Worm (Caenorhabditis elegans) whole organism, L1 larva: ENCODE results near the gene mdl-1.

Source experiments
- Y116A8C.19 ChIP-seq: sonication (generic microtip); optimal IDR thresholded peaks from 2 replicates; lab custom pipeline; 2016; ENCODE audit warnings: missing compliant biosample characterization, missing genetic modification characterization, borderline replicate concordance
- ceh-8 ChIP-seq: fragments of 200-800 bp; sonication (Bioruptor generic); optimal IDR thresholded peaks from 2 replicates; lab custom pipeline; 2018; ENCODE audit warnings: mild to moderate bottlenecking, missing genetic modification characterization, moderate library complexity, missing compliant biosample characterization
- ceh-82 ChIP-seq, 3 experiments: fragments of 150-350 bp in 1 of 3; sonication (generic microtip) in 2 of 3; optimal IDR thresholded peaks; 2 replicates each; lab custom pipeline; 2014 to 2017; ENCODE audit warnings: missing biosample characterization in 3 of 3, missing genetic modification characterization in 3 of 3
- ceh-90 ChIP-seq: sonication (generic microtip); optimal IDR thresholded peaks from 2 replicates; lab custom pipeline; 2016; ENCODE audit warnings: missing genetic modification characterization, missing compliant biosample characterization
- dpl-1 ChIP-seq, 3 experiments: fragments of 150-350 bp in 2 of 3; sonication (generic microtip) in 1 of 3; optimal IDR thresholded peaks; 2 replicates each; lab custom pipeline; 2014 to 2017; ENCODE audit warnings: missing biosample characterization in 3 of 3, missing genetic modification characterization in 3 of 3, missing genetic modification reagents in 3 of 3
- dsc-1 ChIP-seq: sonication (generic microtip); optimal IDR thresholded peaks from 2 replicates; lab custom pipeline; 2016; ENCODE audit warnings: mild to moderate bottlenecking, missing genetic modification characterization, missing compliant biosample characterization
- efl-1 ChIP-seq, 4 experiments: fragments of 150-350 bp; optimal IDR thresholded peaks in 3 of 4; peaks in 1 of 4; 1 replicate in 1 of 4; 2 replicates in 3 of 4; lab custom pipeline; 2014; ENCODE audit warnings: missing biosample characterization in 2 of 4, missing genetic modification characterization in 2 of 4, missing genetic modification reagents in 2 of 4
- egl-13 ChIP-seq: sonication (generic microtip); optimal IDR thresholded peaks from 2 replicates; lab custom pipeline; 2016; ENCODE audit warnings: missing genotype, missing genetic modification reagents, missing genetic modification characterization, missing compliant biosample characterization
- egl-27 ChIP-seq, 2 experiments: fragments of 150-350 bp in 1 of 2; sonication (generic microtip); optimal IDR thresholded peaks; 3 replicates each; lab custom pipeline; 2017 to 2018; ENCODE audit warnings: missing biosample characterization in 2 of 2, missing genetic modification characterization in 2 of 2, missing genetic modification reagents in 2 of 2
- elt-2 ChIP-seq: sonication (generic microtip); optimal IDR thresholded peaks from 2 replicates; lab custom pipeline; 2016; ENCODE audit warnings: missing genetic modification characterization, mild to moderate bottlenecking, inconsistent platforms, missing compliant biosample characterization, missing genetic modification reagents
- elt-3 ChIP-seq, 6 experiments: fragments of 150-350 bp in 1 of 6; sonication (generic microtip); optimal IDR thresholded peaks; 2 replicates each; lab custom pipeline; 2017 to 2018; ENCODE audit warnings: missing biosample characterization in 6 of 6, missing genetic modification characterization in 6 of 6, inconsistent platforms in 1 of 6
- ets-5 ChIP-seq: fragments of 200-800 bp; sonication (Bioruptor generic); IDR thresholded peaks from 2 replicates; pipeline ENCODE4 v1.3.6; 2022; ENCODE audit warnings: missing genetic modification characterization, missing compliant biosample characterization
- fkh-4 ChIP-seq: sonication (generic microtip); optimal IDR thresholded peaks from 2 replicates; lab custom pipeline; 2016; ENCODE audit warnings: missing compliant biosample characterization, missing genetic modification characterization, borderline replicate concordance
- fkh-8 ChIP-seq: sonication (generic microtip); optimal IDR thresholded peaks from 2 replicates; lab custom pipeline; 2016; ENCODE audit warnings: mild to moderate bottlenecking, missing genetic modification characterization, missing compliant biosample characterization
- grh-1 ChIP-seq: fragments of 200-800 bp; sonication (Bioruptor generic); IDR thresholded peaks from 2 replicates; pipeline ENCODE4 v1.3.6; 2022; ENCODE audit warnings: missing genetic modification reagents, missing genetic modification characterization, missing compliant biosample characterization
- hlh-17 ChIP-seq: fragments of 200-800 bp; sonication (Bioruptor generic); optimal IDR thresholded peaks from 2 replicates; lab custom pipeline; 2018; ENCODE audit warnings: missing genetic modification characterization, mild to moderate bottlenecking, missing compliant biosample characterization, moderate library complexity, borderline replicate concordance
- hpl-2 ChIP-seq: fragments of 150-350 bp; optimal IDR thresholded peaks from 2 replicates; lab custom pipeline; 2014; ENCODE audit warnings: missing biosample characterization, missing genetic modification reagents, missing genetic modification characterization
- irx-1 ChIP-seq: sonication (generic microtip); optimal IDR thresholded peaks from 2 replicates; lab custom pipeline; 2016; ENCODE audit warnings: missing genetic modification characterization, missing compliant biosample characterization
- isw-1 ChIP-seq: fragments of 200-800 bp; sonication (Bioruptor generic); IDR thresholded peaks from 2 replicates; pipeline ENCODE4 v1.3.6; 2022; ENCODE audit warnings: missing genetic modification characterization, missing compliant biosample characterization
- jun-1 ChIP-seq: fragments of 150-350 bp; optimal IDR thresholded peaks from 2 replicates; lab custom pipeline; 2014; ENCODE audit warnings: missing biosample characterization, missing genetic modification reagents, missing genetic modification characterization
- lin-14 ChIP-seq: fragments of 200-800 bp; sonication (Bioruptor generic); optimal IDR thresholded peaks from 2 replicates; lab custom pipeline; 2018; ENCODE audit warnings: mild to moderate bottlenecking, missing genetic modification characterization, moderate library complexity, missing compliant biosample characterization
- lin-39 ChIP-seq: fragments of 150-350 bp; optimal IDR thresholded peaks from 2 replicates; lab custom pipeline; 2014; ENCODE audit warnings: missing biosample characterization, missing genetic modification reagents, missing genetic modification characterization
- lsy-2 ChIP-seq, 2 experiments: fragments of 150-350 bp; optimal IDR thresholded peaks; 2 replicates each; lab custom pipeline; 2014; ENCODE audit warnings: missing biosample characterization in 2 of 2, missing genetic modification characterization in 2 of 2
- mef-2 ChIP-seq: fragments of 150-350 bp; optimal IDR thresholded peaks from 2 replicates; lab custom pipeline; 2014; ENCODE audit warnings: missing biosample characterization, missing genetic modification characterization
- mep-1 ChIP-seq: fragments of 150-350 bp; optimal IDR thresholded peaks from 2 replicates; lab custom pipeline; 2014; ENCODE audit warnings: missing biosample characterization, missing genetic modification characterization
- nhr-11 ChIP-seq: fragments of 150-350 bp; optimal IDR thresholded peaks from 2 replicates; lab custom pipeline; 2014; ENCODE audit warnings: missing biosample characterization, missing genetic modification characterization
- nhr-12 ChIP-seq: sonication (generic microtip); optimal IDR thresholded peaks from 2 replicates; lab custom pipeline; 2017; ENCODE audit warnings: missing biosample characterization, missing genetic modification characterization
- nhr-19 ChIP-seq: fragments of 200-800 bp; sonication (Bioruptor generic); conservative IDR thresholded peaks from 2 replicates; pipeline ENCODE4 v1.3.6; 2022; ENCODE audit warnings: missing genetic modification characterization, missing compliant biosample characterization
- nhr-20 ChIP-seq: sonication (generic microtip); optimal IDR thresholded peaks from 2 replicates; lab custom pipeline; 2016; ENCODE audit warnings: mild to moderate bottlenecking, missing genetic modification characterization, missing compliant biosample characterization
- nhr-71 ChIP-seq: sonication (generic microtip); optimal IDR thresholded peaks from 2 replicates; lab custom pipeline; 2016; ENCODE audit warnings: mild to moderate bottlenecking, missing genetic modification characterization, moderate library complexity, missing compliant biosample characterization
- nhr-77 ChIP-seq: fragments of 150-350 bp; optimal IDR thresholded peaks from 2 replicates; lab custom pipeline; 2014; ENCODE audit warnings: missing biosample characterization, missing genetic modification characterization
- nhr-84 ChIP-seq: sonication (generic microtip); optimal IDR thresholded peaks from 2 replicates; lab custom pipeline; 2017; ENCODE audit warnings: missing biosample characterization, missing genetic modification characterization
- nhr-90 ChIP-seq: sonication (generic microtip); optimal IDR thresholded peaks from 2 replicates; lab custom pipeline; 2016; ENCODE audit warnings: mild to moderate bottlenecking, missing genetic modification characterization, missing compliant biosample characterization; ENCODE audit not compliant: poor library complexity
- pag-3 ChIP-seq: sonication (generic microtip); optimal IDR thresholded peaks from 2 replicates; lab custom pipeline; 2017; ENCODE audit warnings: missing genetic modification characterization, mild to moderate bottlenecking, missing compliant biosample characterization, antibody characterized with exemption, borderline replicate concordance; ENCODE audit not compliant: insufficient read depth
- pax-3 ChIP-seq: fragments of 200-800 bp; sonication (Bioruptor generic); optimal IDR thresholded peaks from 2 replicates; lab custom pipeline; 2018; ENCODE audit warnings: mild to moderate bottlenecking, missing genetic modification characterization, moderate library complexity, missing compliant biosample characterization
- rnt-1 ChIP-seq: sonication (generic microtip); optimal IDR thresholded peaks from 2 replicates; lab custom pipeline; 2016; ENCODE audit warnings: mild to moderate bottlenecking, missing genetic modification characterization, moderate library complexity, missing compliant biosample characterization
- snu-23 ChIP-seq: sonication (generic microtip); optimal IDR thresholded peaks from 2 replicates; lab custom pipeline; 2016; ENCODE audit warnings: missing genetic modification characterization, missing compliant biosample characterization
- sox-4 ChIP-seq: sonication (generic microtip); optimal IDR thresholded peaks from 2 replicates; lab custom pipeline; 2016; ENCODE audit warnings: missing genetic modification characterization, missing compliant biosample characterization
- sup-37 ChIP-seq: fragments of 200-800 bp; sonication (Bioruptor generic); optimal IDR thresholded peaks from 2 replicates; lab custom pipeline; 2018; ENCODE audit warnings: mild to moderate bottlenecking, missing genetic modification characterization, missing compliant biosample characterization
- swsn-7 ChIP-seq: sonication (generic microtip); optimal IDR thresholded peaks from 2 replicates; lab custom pipeline; 2016; ENCODE audit warnings: missing genetic modification characterization, missing compliant biosample characterization
- tlp-1 ChIP-seq: fragments of 150-350 bp; optimal IDR thresholded peaks from 2 replicates; lab custom pipeline; 2014; ENCODE audit warnings: missing biosample characterization, missing genetic modification characterization
- unc-130 ChIP-seq: fragments of 150-350 bp; optimal IDR thresholded peaks from 2 replicates; lab custom pipeline; 2017; ENCODE audit warnings: missing biosample characterization, missing genetic modification characterization, inconsistent platforms
- unc-30 ChIP-seq: sonication (generic microtip); optimal IDR thresholded peaks from 2 replicates; lab custom pipeline; 2017; ENCODE audit warnings: missing biosample characterization, missing genetic modification characterization
- unc-86 ChIP-seq: sonication (generic microtip); optimal IDR thresholded peaks from 2 replicates; lab custom pipeline; 2016; ENCODE audit warnings: missing genetic modification characterization, missing compliant biosample characterization
- unc-98 ChIP-seq: fragments of 200-800 bp; sonication (Bioruptor generic); IDR thresholded peaks from 2 replicates; pipeline ENCODE4 v1.3.6; 2022; ENCODE audit warnings: missing genetic modification characterization, missing compliant biosample characterization
- vab-15 ChIP-seq: sonication (generic microtip); optimal IDR thresholded peaks from 2 replicates; lab custom pipeline; 2017; ENCODE audit warnings: missing genotype, mild to moderate bottlenecking, missing genetic modification characterization, missing compliant biosample characterization
- zag-1 ChIP-seq: fragments of 150-350 bp; optimal IDR thresholded peaks from 2 replicates; lab custom pipeline; 2014; ENCODE audit warnings: missing biosample characterization, missing genetic modification characterization
- zip-4 ChIP-seq: fragments of 200-800 bp; sonication (Bioruptor generic); optimal IDR thresholded peaks from 2 replicates; lab custom pipeline; 2018; ENCODE audit warnings: mild to moderate bottlenecking, missing genetic modification characterization, moderate library complexity, missing compliant biosample characterization
- ztf-11 ChIP-seq, 2 experiments: sonication (generic microtip); optimal IDR thresholded peaks; 2 replicates each; lab custom pipeline; 2016 to 2017; ENCODE audit warnings: missing genetic modification characterization in 2 of 2, missing biosample characterization in 1 of 2, missing compliant biosample characterization in 1 of 2
- ztf-4 ChIP-seq: fragments of 150-350 bp; optimal IDR thresholded peaks from 2 replicates; lab custom pipeline; 2014; ENCODE audit warnings: missing biosample characterization, missing genetic modification characterization

The mdl-1 gene

ce11 chrX:6736358-6736991, 5.7 kb upstream of the mdl-1 start:
- TF ChIP-seq unc-98 (GFP tag; lab: Robert Waterston, UW), result no peak
- TF ChIP-seq pag-3 (tag; lab: Kevin White, UChicago), result no peak
- TF ChIP-seq mef-2 (tag; lab: Kevin White, UChicago), result no peak
- peak; percentile 37 for TF ChIP-seq egl-13 (tag; lab: Kevin White, UChicago)
- peak; percentile 31 for TF ChIP-seq nhr-11 (tag; lab: Kevin White, UChicago)
- TF ChIP-seq lsy-2 (tag; optimal IDR thresholded peaks at IDR 0.05; lab: Kevin White, UChicago), result peak; percentile 32 to 62
- peak; percentile 94 to 99 (median 98) for TF ChIP-seq elt-3 (tag; optimal IDR thresholded peaks at IDR 0.05; lab: Kevin White, UChicago)
- TF ChIP-seq fkh-8 (tag; lab: Kevin White, UChicago), result peak; percentile 94
- TF ChIP-seq vab-15 (tag; lab: Kevin White, UChicago), result peak; percentile 45
- no peak for TF ChIP-seq fkh-4 (tag; lab: Kevin White, UChicago)
- no peak for TF ChIP-seq lin-39
- peak; percentile 47 for TF ChIP-seq sox-4 (tag; lab: Kevin White, UChicago)
- peak; percentile 88 for TF ChIP-seq nhr-71 (tag; lab: Kevin White, UChicago)
- no peak for TF ChIP-seq Y116A8C.19
- no peak for TF ChIP-seq ceh-82 (tag; optimal IDR thresholded peaks at IDR 0.05; lab: Kevin White, UChicago)
- peak in 1 of 2 experiments; percentile 26 for TF ChIP-seq efl-1 (optimal IDR thresholded peaks at IDR 0.05; lab: Kevin White, UChicago)
- peak in 1 of 2 experiments; percentile 45 for TF ChIP-seq efl-1 (GFP tag; optimal IDR thresholded peaks at IDR 0.05 in 1 of 2; lab: Kevin White, UChicago)
- no peak for TF ChIP-seq unc-30 (tag; lab: Kevin White, UChicago)
- TF ChIP-seq ceh-8 (GFP tag; lab: Kevin White, UChicago), result no peak
- TF ChIP-seq jun-1 (tag; lab: Kevin White, UChicago), result no peak
- TF ChIP-seq nhr-84 (tag; lab: Kevin White, UChicago), result no peak
- TF ChIP-seq ets-5 (GFP tag; lab: Robert Waterston, UW), result no peak
- peak in 1 of 3 experiments; percentile 17 for TF ChIP-seq dpl-1 (GFP tag; optimal IDR thresholded peaks at IDR 0.05; lab: Kevin White, UChicago)
- TF ChIP-seq isw-1 (GFP tag; lab: Robert Waterston, UW), result no peak
- no peak for TF ChIP-seq hlh-17 (GFP tag; lab: Kevin White, UChicago)
- no peak for TF ChIP-seq zip-4 (GFP tag; lab: Kevin White, UChicago)
- TF ChIP-seq nhr-20 (tag; lab: Kevin White, UChicago), result peak; percentile 86
- TF ChIP-seq nhr-77 (tag; lab: Kevin White, UChicago), result peak; percentile 3
- TF ChIP-seq grh-1 (GFP tag; lab: Robert Waterston, UW), result peak; percentile 68
- no peak for TF ChIP-seq sup-37
- TF ChIP-seq unc-86 (tag; lab: Kevin White, UChicago), result peak; percentile 40
- TF ChIP-seq egl-27 (tag; optimal IDR thresholded peaks at IDR 0.05; lab: Kevin White, UChicago), result peak in 1 of 2 experiments; percentile 31
- TF ChIP-seq snu-23, result peak; percentile 66
- TF ChIP-seq nhr-90 (tag; lab: Kevin White, UChicago), result peak; percentile 81
- peak; percentile 88 for TF ChIP-seq elt-2 (tag; lab: Kevin White, UChicago)
- TF ChIP-seq lin-14 (GFP tag; lab: Kevin White, UChicago), result peak; percentile 93
- peak in 1 of 2 experiments; percentile 11 for TF ChIP-seq ztf-11 (tag; optimal IDR thresholded peaks at IDR 0.05; lab: Kevin White, UChicago)
- TF ChIP-seq dsc-1 (tag; lab: Kevin White, UChicago), result peak; percentile 68
- TF ChIP-seq ztf-4 (tag; lab: Kevin White, UChicago), result peak; percentile 35
- peak; percentile 51 for TF ChIP-seq zag-1 (tag; lab: Kevin White, UChicago)
- no peak for TF ChIP-seq nhr-12 (tag; lab: Kevin White, UChicago)
- no peak for TF ChIP-seq pax-3 (tag; lab: Kevin White, UChicago)
- peak; percentile 69 for TF ChIP-seq irx-1 (tag; lab: Kevin White, UChicago)
- TF ChIP-seq ceh-90 (tag; lab: Kevin White, UChicago), result no peak
- peak; percentile 48 for TF ChIP-seq unc-130
- TF ChIP-seq hpl-2 (GFP tag; lab: Kevin White, UChicago), result no peak
- TF ChIP-seq rnt-1, result peak; percentile 21
- peak; percentile 70 for TF ChIP-seq nhr-19 (GFP tag; lab: Robert Waterston, UW)
- peak; percentile 63 for TF ChIP-seq mep-1
- peak; percentile 64 for TF ChIP-seq swsn-7 (tag; lab: Kevin White, UChicago)
- TF ChIP-seq tlp-1 (tag; lab: Kevin White, UChicago), result peak; percentile 60
